Fruit fly (Drosophila melanogaster): Measurements from ENCODE around the gene kri.

kri gene

dm6 chr3L:5770817-5771425 lies 39.9 kb upstream of the kri start:
- TF ChIP-seq tj (GFP tag; optimal IDR thresholded peaks at IDR 0.05), result peak; percentile 97
- TF ChIP-seq CG14711 (tag; optimal IDR thresholded peaks at IDR 0.05), result peak; percentile 80
- no peak for TF ChIP-seq kay (GFP tag; ENCODE audit: borderline replicate concordance)
- peak; percentile 71 for TF ChIP-seq Clk (GFP tag; optimal IDR thresholded peaks at IDR 0.05)
- peak; percentile 93 for TF ChIP-seq CG7045 (GFP tag; optimal IDR thresholded peaks at IDR 0.05)
- peak; percentile 87 for TF ChIP-seq CG11617 (GFP tag; optimal IDR thresholded peaks at IDR 0.05)
- TF ChIP-seq Crg-1 (GFP tag; optimal IDR thresholded peaks at IDR 0.05), result peak; percentile 94
- peak; percentile 90 for TF ChIP-seq CG12768 (GFP tag; optimal IDR thresholded peaks at IDR 0.05)
- TF ChIP-seq Hr96 (GFP tag; optimal IDR thresholded peaks at IDR 0.05), result no peak
- TF ChIP-seq cnc (optimal IDR thresholded peaks at IDR 0.05), result peak; percentile 34 to 89
- peak; percentile 93 for TF ChIP-seq CG7101 (tag; optimal IDR thresholded peaks at IDR 0.05)
- TF ChIP-seq bab1 (GFP tag; optimal IDR thresholded peaks at IDR 0.05), result peak; percentile 93
- TF ChIP-seq cic (GFP tag; optimal IDR thresholded peaks at IDR 0.05), result peak; percentile 76
- TF ChIP-seq CG5204 (GFP tag; optimal IDR thresholded peaks at IDR 0.05), result no peak
- TF ChIP-seq Mnt (GFP tag; optimal IDR thresholded peaks at IDR 0.05), result peak; percentile 92
- TF ChIP-seq toe (GFP tag; optimal IDR thresholded peaks at IDR 0.05), result no peak
- peak; percentile 99 for TF ChIP-seq pad (GFP tag; optimal IDR thresholded peaks at IDR 0.05)
- peak; percentile 77 for TF ChIP-seq ovo (GFP tag; optimal IDR thresholded peaks at IDR 0.05)
- peak; percentile 84 for TF ChIP-seq CG1620 (GFP tag; optimal IDR thresholded peaks at IDR 0.05)
- TF ChIP-seq CG33017 (tag; optimal IDR thresholded peaks at IDR 0.05), result peak; percentile 94

dm6 chr3L:5774782-5775181 lies 36.0 kb upstream of the kri start:
- no peak for TF ChIP-seq bab1 (GFP tag; optimal IDR thresholded peaks at IDR 0.05)
- no peak for TF ChIP-seq tj (GFP tag; optimal IDR thresholded peaks at IDR 0.05)
- peak; percentile 37 for TF ChIP-seq CG12768 (GFP tag; optimal IDR thresholded peaks at IDR 0.05)

- TF ChIP-seq bab1 (GFP tag; optimal IDR thresholded peaks at IDR 0.05) (peak; percentile 17), tj (GFP tag; optimal IDR thresholded peaks at IDR 0.05) (no peak), Mnt (GFP tag; optimal IDR thresholded peaks at IDR 0.05) (peak; percentile 93)
Observed at dm6 chr3L:5777114-5777513, 33.7 kb upstream of the kri start, which contains the start of gene vito. Gene vito (minus strand): TSS chr3L:5777333.

dm6 chr3L:5779476-5780401 lies 31.0 kb upstream of the kri start, which contains the start of the genes Myt1, PGRP-LD and Pmi:
Gene Myt1 (minus strand): TSS chr3L:5779591.
Gene PGRP-LD (plus strand): TSS chr3L:5780051.
Gene Pmi (plus strand): TSS chr3L:5780051.
- TF ChIP-seq Hr96 (GFP tag; optimal IDR thresholded peaks at IDR 0.05) (no peak), CG14711 (tag; optimal IDR thresholded peaks at IDR 0.05) (no peak), Clk (GFP tag; optimal IDR thresholded peaks at IDR 0.05) (no peak), cnc (optimal IDR thresholded peaks at IDR 0.05) (no peak), kay (GFP tag; ENCODE audit: borderline replicate concordance) (no peak), CG33017 (tag; optimal IDR thresholded peaks at IDR 0.05) (no peak), pad (GFP tag; optimal IDR thresholded peaks at IDR 0.05) (no peak), CG12768 (GFP tag; optimal IDR thresholded peaks at IDR 0.05) (no peak), toe (GFP tag; optimal IDR thresholded peaks at IDR 0.05) (no peak), CG7045 (GFP tag; optimal IDR thresholded peaks at IDR 0.05) (no peak), bab1 (GFP tag; optimal IDR thresholded peaks at IDR 0.05) (no peak), CG11617 (GFP tag; optimal IDR thresholded peaks at IDR 0.05) (no peak), ovo (GFP tag; optimal IDR thresholded peaks at IDR 0.05) (no peak), cic (GFP tag; optimal IDR thresholded peaks at IDR 0.05) (no peak), Mnt (GFP tag; optimal IDR thresholded peaks at IDR 0.05) (no peak), Crg-1 (GFP tag; optimal IDR thresholded peaks at IDR 0.05) (no peak), CG5204 (GFP tag; optimal IDR thresholded peaks at IDR 0.05) (no peak), CG7101 (tag; optimal IDR thresholded peaks at IDR 0.05) (no peak), tj (GFP tag; optimal IDR thresholded peaks at IDR 0.05) (no peak), CG1620 (GFP tag; optimal IDR thresholded peaks at IDR 0.05) (no peak)

- TF ChIP-seq bab1 (GFP tag; optimal IDR thresholded peaks at IDR 0.05) (no peak), cic (GFP tag; optimal IDR thresholded peaks at IDR 0.05) (no peak), Hr96 (GFP tag; optimal IDR thresholded peaks at IDR 0.05) (no peak), CG14711 (tag; optimal IDR thresholded peaks at IDR 0.05) (no peak), cnc (optimal IDR thresholded peaks at IDR 0.05) (no peak), kay (GFP tag; ENCODE audit: borderline replicate concordance) (no peak), ovo (GFP tag; optimal IDR thresholded peaks at IDR 0.05) (no peak), pad (GFP tag; optimal IDR thresholded peaks at IDR 0.05) (no peak), toe (GFP tag; optimal IDR thresholded peaks at IDR 0.05) (no peak), CG7101 (tag; optimal IDR thresholded peaks at IDR 0.05) (no peak), CG12768 (GFP tag; optimal IDR thresholded peaks at IDR 0.05) (no peak), Crg-1 (GFP tag; optimal IDR thresholded peaks at IDR 0.05) (no peak)
Observed at dm6 chr3L:5785237-5786062, 25.3 kb upstream of the kri start.

All from whole organism, adult.